Worm (Caenorhabditis elegans) whole organism, L4 larva: Measurements from ENCODE around the gene W08F4.12.
A peak's percentile ranks its signal among the peaks of the same experiment; 100 is the strongest.

Experiments used
- D1046.2 ChIP-seq: fragments of 200-800 bp; sonication (Bioruptor generic); IDR thresholded peaks from 2 replicates; pipeline ENCODE4 v1.3.6; 2022; ENCODE audit warnings: missing genetic modification characterization, missing compliant biosample characterization
- F26F4.8 ChIP-seq: fragments of 200-800 bp; sonication (Bioruptor generic); conservative IDR thresholded peaks from 2 replicates; pipeline ENCODE4 v1.3.6; 2022; ENCODE audit warnings: missing genetic modification characterization, missing compliant biosample characterization
- F49E8.2 ChIP-seq: sonication (generic microtip); optimal IDR thresholded peaks from 2 replicates; lab custom pipeline; 2016; ENCODE audit warnings: missing compliant biosample characterization, mild to moderate bottlenecking, missing genetic modification characterization, borderline replicate concordance
- T26A8.4 ChIP-seq: fragments of 200-800 bp; sonication (Bioruptor generic); IDR thresholded peaks from 2 replicates; pipeline ENCODE4 v1.3.6; 2022; ENCODE audit warnings: missing genetic modification characterization, missing compliant biosample characterization
- Y105C5A.15 ChIP-seq: fragments of 200-800 bp; sonication (Bioruptor generic); IDR thresholded peaks from 2 replicates; pipeline ENCODE4 v1.3.6; 2022; ENCODE audit warnings: missing genetic modification characterization, missing compliant biosample characterization
- Y5F2A.4 ChIP-seq: fragments of 200-800 bp; sonication (Bioruptor generic); optimal IDR thresholded peaks from 2 replicates; lab custom pipeline; 2018; ENCODE audit warnings: mild to moderate bottlenecking, missing genetic modification characterization, missing compliant biosample characterization
- ZK337.2 ChIP-seq: fragments of 200-800 bp; sonication (Bioruptor generic); IDR thresholded peaks from 2 replicates; pipeline ENCODE4 v1.3.6; 2022; ENCODE audit warnings: missing genetic modification reagents, missing genetic modification characterization, missing compliant biosample characterization
- aha-1 ChIP-seq: fragments of 150-350 bp; peaks from one replicate; lab custom pipeline; 2014; ENCODE audit warnings: missing biosample characterization, missing genetic modification characterization
- aly-2 ChIP-seq: sonication (generic microtip); optimal IDR thresholded peaks from 2 replicates; lab custom pipeline; 2018; ENCODE audit warnings: missing biosample characterization, missing genetic modification characterization
- ctbp-1 ChIP-seq: fragments of 200-800 bp; sonication (Bioruptor generic); IDR thresholded peaks from 2 replicates; pipeline ENCODE4 v1.3.6; 2022; ENCODE audit warnings: missing genetic modification reagents, missing genetic modification characterization, missing compliant biosample characterization
- daf-12 ChIP-seq: fragments of 150-350 bp; optimal IDR thresholded peaks from 2 replicates; lab custom pipeline; 2014; ENCODE audit warnings: missing biosample characterization, missing genetic modification reagents, missing genetic modification characterization
- daf-16 ChIP-seq, 3 experiments: sonication (generic microtip); optimal IDR thresholded peaks; 2 replicates each; lab custom pipeline; 2016 to 2017; ENCODE audit warnings: missing genetic modification characterization in 3 of 3, missing genetic modification reagents in 3 of 3, mild to moderate bottlenecking in 2 of 3, missing compliant biosample characterization in 2 of 3, missing biosample characterization in 1 of 3, moderate library complexity in 1 of 3
- daf-19 ChIP-seq: fragments of 200-800 bp; sonication (Bioruptor generic); conservative IDR thresholded peaks from 2 replicates; pipeline ENCODE4 v1.3.6; 2022; ENCODE audit warnings: missing genetic modification characterization, missing compliant biosample characterization
- daf-8 ChIP-seq: fragments of 200-800 bp; sonication (Bioruptor generic); IDR thresholded peaks from 2 replicates; pipeline ENCODE4 v1.3.6; 2022; ENCODE audit warnings: missing genetic modification characterization, missing compliant biosample characterization
- dmd-6 ChIP-seq: fragments of 200-800 bp; sonication (Bioruptor generic); IDR thresholded peaks from 2 replicates; pipeline ENCODE4 v1.3.6; 2022; ENCODE audit warnings: missing genetic modification reagents, missing genetic modification characterization, missing compliant biosample characterization
- dpl-1 ChIP-seq: fragments of 150-350 bp; optimal IDR thresholded peaks from 2 replicates; lab custom pipeline; 2014; ENCODE audit warnings: missing biosample characterization, missing genetic modification reagents, missing genetic modification characterization
- dve-1 ChIP-seq: sonication (generic microtip); optimal IDR thresholded peaks from 2 replicates; lab custom pipeline; 2017; ENCODE audit warnings: antibody characterized with exemption, mild to moderate bottlenecking, missing genetic modification characterization, missing compliant biosample characterization; ENCODE audit not compliant: insufficient read depth
- egl-43 ChIP-seq: fragments of 200-800 bp; sonication (Bioruptor generic); IDR thresholded peaks from 2 replicates; pipeline ENCODE4 v1.3.6; 2022; ENCODE audit warnings: missing genetic modification reagents, missing genetic modification characterization, missing compliant biosample characterization
- hlh-11 ChIP-seq: fragments of 200-800 bp; sonication (Bioruptor generic); optimal IDR thresholded peaks from 2 replicates; lab custom pipeline; 2018; ENCODE audit warnings: mild to moderate bottlenecking, missing genetic modification characterization, missing compliant biosample characterization
- hlh-30 ChIP-seq: sonication (generic microtip); optimal IDR thresholded peaks from 2 replicates; lab custom pipeline; 2017; ENCODE audit warnings: antibody characterized with exemption, mild to moderate bottlenecking, missing genetic modification characterization, missing compliant biosample characterization; ENCODE audit not compliant: insufficient read depth
- hmg-1.1 ChIP-seq: fragments of 200-800 bp; sonication (Bioruptor generic); IDR thresholded peaks from 2 replicates; pipeline ENCODE4 v1.3.6; 2022; ENCODE audit warnings: missing genetic modification reagents, missing genetic modification characterization, missing compliant biosample characterization
- lim-7 ChIP-seq: fragments of 200-800 bp; sonication (Bioruptor generic); IDR thresholded peaks from 2 replicates; pipeline ENCODE4 v1.3.6; 2022; ENCODE audit warnings: missing genetic modification characterization, missing compliant biosample characterization
- lin-13 ChIP-seq: fragments of 150-350 bp; optimal IDR thresholded peaks from 2 replicates; lab custom pipeline; 2014; ENCODE audit warnings: missing biosample characterization, missing genetic modification reagents, missing genetic modification characterization
- lin-15B ChIP-seq: fragments of 150-350 bp; sonication (generic microtip); optimal IDR thresholded peaks from 3 replicates; lab custom pipeline; 2014; ENCODE audit warnings: missing biosample characterization, missing genetic modification characterization
- lin-29 ChIP-seq: fragments of 200-800 bp; sonication (Bioruptor generic); IDR thresholded peaks from 2 replicates; pipeline ENCODE4 v1.3.6; 2022; ENCODE audit warnings: missing genetic modification reagents, missing genetic modification characterization, missing compliant biosample characterization
- lin-39 ChIP-seq: fragments of 150-350 bp; optimal IDR thresholded peaks from 2 replicates; lab custom pipeline; 2014; ENCODE audit warnings: missing biosample characterization, missing genetic modification reagents, missing genetic modification characterization
- lir-3 ChIP-seq: sonication (generic microtip); optimal IDR thresholded peaks from 2 replicates; lab custom pipeline; 2016; ENCODE audit warnings: mild to moderate bottlenecking, missing genetic modification characterization, missing compliant biosample characterization
- madf-5 ChIP-seq, 2 experiments: fragments of 200-800 bp; sonication (Bioruptor generic); IDR thresholded peaks; 2 replicates each; pipeline ENCODE4 v1.3.6; 2022; ENCODE audit warnings: missing compliant biosample characterization in 2 of 2, missing genetic modification characterization in 2 of 2
- mdl-1 ChIP-seq, 2 experiments: fragments of 150-350 bp in 1 of 2; sonication (generic microtip) in 1 of 2; optimal IDR thresholded peaks; 2 replicates each; lab custom pipeline; 2014 to 2017; ENCODE audit warnings: missing biosample characterization in 2 of 2, missing genetic modification characterization in 2 of 2
- mep-1 ChIP-seq: fragments of 150-350 bp; sonication (generic microtip); optimal IDR thresholded peaks from 3 replicates; lab custom pipeline; 2014; ENCODE audit warnings: missing biosample characterization, missing genetic modification characterization
- mes-2 ChIP-seq: sonication (generic microtip); optimal IDR thresholded peaks from 2 replicates; lab custom pipeline; 2016; ENCODE audit warnings: missing genotype, mild to moderate bottlenecking, missing genetic modification characterization, missing compliant biosample characterization; ENCODE audit not compliant: poor library complexity, severe bottlenecking
- nhr-10 ChIP-seq: fragments of 150-350 bp; optimal IDR thresholded peaks from 2 replicates; lab custom pipeline; 2014; ENCODE audit warnings: missing biosample characterization, missing genetic modification characterization
- nhr-102 ChIP-seq: sonication (generic microtip); optimal IDR thresholded peaks from 2 replicates; lab custom pipeline; 2016; ENCODE audit warnings: mild to moderate bottlenecking, missing genetic modification characterization, moderate library complexity, missing compliant biosample characterization
- nhr-28 ChIP-seq: fragments of 150-350 bp; optimal IDR thresholded peaks from 2 replicates; lab custom pipeline; 2014; ENCODE audit warnings: missing biosample characterization, missing genetic modification characterization
- nhr-76 ChIP-seq: fragments of 150-350 bp; optimal IDR thresholded peaks from 2 replicates; lab custom pipeline; 2014; ENCODE audit warnings: missing biosample characterization, missing genetic modification characterization
- nhr-77 ChIP-seq: fragments of 150-350 bp; optimal IDR thresholded peaks from 2 replicates; lab custom pipeline; 2014; ENCODE audit warnings: missing biosample characterization, missing genetic modification characterization
- set-16 ChIP-seq: fragments of 200-800 bp; sonication (Bioruptor generic); IDR thresholded peaks from 2 replicates; pipeline ENCODE4 v1.3.6; 2022; ENCODE audit warnings: missing genetic modification reagents, missing genetic modification characterization, missing compliant biosample characterization
- snpc-1.2 ChIP-seq: fragments of 200-800 bp; sonication (Bioruptor generic); IDR thresholded peaks from 2 replicates; pipeline ENCODE4 v1.3.6; 2022; ENCODE audit warnings: missing genetic modification reagents, missing genetic modification characterization, missing compliant biosample characterization
- snpc-4 ChIP-seq: fragments of 150-350 bp; optimal IDR thresholded peaks from 2 replicates; lab custom pipeline; 2014; ENCODE audit warnings: missing biosample characterization, missing genetic modification characterization
- unc-130 ChIP-seq: sonication (generic microtip); optimal IDR thresholded peaks from 2 replicates; lab custom pipeline; 2016; ENCODE audit warnings: missing genetic modification reagents, missing genetic modification characterization, missing compliant biosample characterization
- unc-62 ChIP-seq, 3 experiments: fragments of 150-350 bp in 1 of 3; sonication (generic microtip); optimal IDR thresholded peaks in 2 of 3; peaks in 1 of 3; 1 replicate in 1 of 3; 2 replicates in 2 of 3; lab custom pipeline; 2014 to 2017; ENCODE audit warnings: missing biosample characterization in 3 of 3, missing genetic modification characterization in 3 of 3, missing genetic modification reagents in 3 of 3, missing genotype in 1 of 3
- zag-1 ChIP-seq: fragments of 150-350 bp; optimal IDR thresholded peaks from 2 replicates; lab custom pipeline; 2014; ENCODE audit warnings: missing biosample characterization, missing genetic modification characterization
- zfp-3 ChIP-seq: fragments of 200-800 bp; sonication (Bioruptor generic); conservative IDR thresholded peaks from 2 replicates; pipeline ENCODE4 v1.3.6; 2022; ENCODE audit warnings: missing genetic modification reagents, missing genetic modification characterization, missing compliant biosample characterization
- zip-11 ChIP-seq: fragments of 200-800 bp; sonication (Bioruptor generic); IDR thresholded peaks from 2 replicates; pipeline ENCODE4 v1.3.6; 2022; ENCODE audit warnings: missing genetic modification characterization, missing compliant biosample characterization
- ztf-7 ChIP-seq: fragments of 150-350 bp; optimal IDR thresholded peaks from 2 replicates; lab custom pipeline; 2014; ENCODE audit warnings: missing biosample characterization, missing genetic modification characterization

The W08F4.12 gene

ce11 chrII:625926-626325, 41.7 kb upstream of the W08F4.12 start (continued):
- TF ChIP-seq zip-11, result no peak
- TF ChIP-seq lin-13, result no peak
- TF ChIP-seq nhr-102 (tag; lab: Kevin White, UChicago), result no peak
- TF ChIP-seq hlh-30, result peak; percentile 65
- peak; percentile 66 for TF ChIP-seq hlh-11 (tag; lab: Kevin White, UChicago)
- TF ChIP-seq Y105C5A.15 (GFP tag; lab: Robert Waterston, UW), result no peak
- TF ChIP-seq F26F4.8 (GFP tag; lab: Robert Waterston, UW), result no peak
- no peak for TF ChIP-seq unc-130 (GFP tag; lab: Kevin White, UChicago)
- no peak for TF ChIP-seq lin-39 (tag; lab: Kevin White, UChicago)
- peak in 1 of 2 experiments; percentile 42 for TF ChIP-seq daf-16 (GFP tag; optimal IDR thresholded peaks at IDR 0.05; lab: Kevin White, UChicago)
- TF ChIP-seq daf-16 (tag; optimal IDR thresholded peaks at IDR 0.05; lab: Kevin White, UChicago), result no peak
- peak in 1 of 2 experiments; percentile 17 for TF ChIP-seq mdl-1 (tag; optimal IDR thresholded peaks at IDR 0.05; lab: Kevin White, UChicago)
- TF ChIP-seq snpc-4 (tag; lab: Kevin White, UChicago), result no peak
- no peak for TF ChIP-seq aly-2 (tag; lab: Kevin White, UChicago)
- no peak for TF ChIP-seq ztf-7 (tag; lab: Kevin White, UChicago)
- TF ChIP-seq ctbp-1, result no peak
- TF ChIP-seq nhr-10, result no peak
- TF ChIP-seq F49E8.2 (tag; lab: Kevin White, UChicago), result no peak
- peak; percentile 20; the same call in 1 of the 2 replicates for TF ChIP-seq set-16
- 0 out of 2 replicates have a peak, but pooled peaks have one; percentile 2 for TF ChIP-seq ZK337.2 (GFP tag; lab: Robert Waterston, UW)

ce11 chrII:624443-624842, 40.2 kb upstream of the W08F4.12 start, which contains the start of gene T04B8.5:
Gene T04B8.5, minus strand, starts transcription at chrII:624543.
- no peak for TF ChIP-seq F49E8.2 (tag; lab: Kevin White, UChicago)
- peak; percentile 55 for TF ChIP-seq aha-1 (tag; lab: Kevin White, UChicago)

DNA sequence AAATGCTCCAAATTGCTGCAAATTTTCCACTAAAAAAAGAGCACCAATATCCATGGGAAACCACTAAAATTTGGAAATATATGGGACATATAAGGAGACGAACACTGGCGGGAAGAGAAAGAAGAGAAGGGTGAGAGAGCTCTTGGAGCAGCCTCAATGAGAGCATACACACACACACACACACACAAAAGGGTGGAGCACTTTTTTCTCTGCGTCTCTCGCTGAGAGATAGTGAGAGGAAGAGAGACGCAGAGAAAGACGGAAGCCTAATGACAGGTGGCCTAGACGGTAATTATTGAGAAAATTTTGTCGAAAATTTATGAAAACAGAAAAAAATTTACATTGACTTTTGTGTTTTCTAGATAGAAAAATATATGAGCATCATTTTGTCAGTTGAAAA, 38.3 kb upstream of the W08F4.12 start:
- TF ChIP-seq unc-62 (GFP tag; optimal IDR thresholded peaks at IDR 0.05 in 1 of 2; lab: Kevin White, UChicago), result peak in 1 of 2 experiments; percentile 54
- no peak for TF ChIP-seq unc-62 (tag; optimal IDR thresholded peaks at IDR 0.05; lab: Kevin White, UChicago)
- TF ChIP-seq mep-1, result peak; percentile 1
- TF ChIP-seq D1046.2 (GFP tag; lab: Robert Waterston, UW), result no peak
- TF ChIP-seq nhr-76, result no peak
- TF ChIP-seq unc-130 (GFP tag; lab: Kevin White, UChicago), result no peak
- TF ChIP-seq dpl-1 (GFP tag; lab: Kevin White, UChicago), result no peak
- TF ChIP-seq hlh-30, result peak; percentile 12
- peak; percentile 46 for TF ChIP-seq mes-2 (tag; lab: Kevin White, UChicago)
- TF ChIP-seq Y5F2A.4 (GFP tag; lab: Kevin White, UChicago), result no peak
- TF ChIP-seq snpc-1.2 (GFP tag; lab: Robert Waterston, UW), result no peak
- TF ChIP-seq lin-29, result no peak
- TF ChIP-seq dve-1 (tag; lab: Kevin White, UChicago), result peak; percentile 24
- TF ChIP-seq zag-1 (tag; lab: Kevin White, UChicago), result no peak
- no peak for TF ChIP-seq nhr-77 (tag; lab: Kevin White, UChicago)
- no peak for TF ChIP-seq zfp-3 (GFP tag; lab: Robert Waterston, UW)
- TF ChIP-seq ctbp-1, result no peak
- TF ChIP-seq daf-12 (tag; lab: Kevin White, UChicago), result no peak
- TF ChIP-seq dmd-6 (GFP tag; lab: Robert Waterston, UW), result peak; percentile 47; the same call in 1 of the 2 replicates
- no peak for TF ChIP-seq lim-7 (GFP tag; lab: Robert Waterston, UW)
- no peak for TF ChIP-seq set-16
- no peak for TF ChIP-seq aly-2 (tag; lab: Kevin White, UChicago)
- no peak for TF ChIP-seq T26A8.4 (GFP tag; lab: Robert Waterston, UW)
- no peak for TF ChIP-seq madf-5 (GFP tag; IDR thresholded peaks at IDR 0.05; lab: Robert Waterston, UW)
- TF ChIP-seq lir-3, result no peak
- TF ChIP-seq hlh-11 (tag; lab: Kevin White, UChicago), result peak; percentile 29
- no peak for TF ChIP-seq nhr-102 (tag; lab: Kevin White, UChicago)
- peak; percentile 65 for TF ChIP-seq hmg-1.1 (GFP tag; lab: Robert Waterston, UW)
- peak; percentile 27 for TF ChIP-seq nhr-28 (tag; lab: Kevin White, UChicago)
- no peak for TF ChIP-seq daf-19 (GFP tag; lab: Robert Waterston, UW)
- TF ChIP-seq egl-43 (GFP tag; lab: Robert Waterston, UW), result no peak
- TF ChIP-seq daf-16 (GFP tag; optimal IDR thresholded peaks at IDR 0.05; lab: Kevin White, UChicago), result no peak
- TF ChIP-seq daf-16 (tag; optimal IDR thresholded peaks at IDR 0.05; lab: Kevin White, UChicago), result peak; percentile 39
- no peak for TF ChIP-seq daf-8
- TF ChIP-seq lin-15B (tag; lab: Kevin White, UChicago), result no peak
